Worm (Caenorhabditis elegans) whole organism, dauer: ENCODE measurements around the gene frpr-14.

Experiments used
- unc-62 ChIP-seq: sonication (generic microtip); optimal IDR thresholded peaks from 2 replicates; lab custom pipeline; 2017; ENCODE audit warnings: missing biosample characterization, missing genetic modification reagents, missing genetic modification characterization

The frpr-14 gene

ce11 chrII:701025-701370 is 50.2 kb downstream of the frpr-14 start, which contains the start of gene T02H6.11:
TSS of gene T02H6.11 (minus strand) at chrII:701125.
- no peak for TF ChIP-seq unc-62 (GFP tag; lab: Kevin White, UChicago)

ce11 chrII:701371-702139 is 50.8 kb downstream of the frpr-14 start, which contains the start of gene thoc-1:
TSS of gene thoc-1 (plus strand) at chrII:702107.
- TF ChIP-seq unc-62 (GFP tag; lab: Kevin White, UChicago): no peak
